Worm (Caenorhabditis elegans): ENCODE measurements around the gene F32D8.15.

- TF ChIP-seq nhr-76 (tag; optimal IDR thresholded peaks at IDR 0.05) (no peak), tag-97 (GFP tag; IDR thresholded peaks at IDR 0.05) (no peak), ztf-11 (tag; optimal IDR thresholded peaks at IDR 0.05) (no peak), arid-1 (GFP tag; conservative IDR thresholded peaks at IDR 0.05) (no peak)
Measured at ce11 chrV:10883478-10883877, 20.4 kb upstream of the F32D8.15 start, which contains the start of gene F32D8.2.
